Fruit fly (Drosophila melanogaster) whole organism, larva: Measurements from ENCODE around the gene CG9503.

Source experiments
- noc ChIP-seq: fragments of 200-800 bp; sonication (Bioruptor generic); optimal IDR thresholded peaks from 3 replicates; lab custom pipeline; 2019; ENCODE audit warnings: missing biosample characterization, mild to moderate bottlenecking, missing genetic modification characterization, moderate library complexity

The CG9503 gene

DNA sequence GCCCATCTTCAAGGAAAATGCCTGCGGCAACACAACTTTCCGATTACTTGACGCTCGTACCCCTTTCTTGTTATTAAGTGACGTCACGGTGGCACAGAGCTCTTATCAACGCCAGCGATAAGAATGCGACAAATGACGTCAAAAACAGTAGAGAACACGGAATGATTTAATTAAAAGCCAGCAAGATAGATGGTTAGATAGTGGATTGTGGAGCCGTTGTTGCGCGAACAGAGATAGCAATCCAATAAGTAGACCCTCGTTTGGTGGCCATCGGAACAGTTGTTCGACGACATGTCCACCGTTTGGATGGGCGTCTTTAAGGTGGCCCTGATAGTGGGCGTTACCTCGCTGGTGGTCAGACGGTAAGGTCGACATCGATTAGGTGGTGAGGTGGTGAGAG is 6.5 kb upstream of the CG9503 start:
- peak; percentile 9 for TF ChIP-seq noc (tag; lab: Kevin White, UChicago)

dm6 chrX:14928844-14929243 is 5.6 kb upstream of the CG9503 start, which contains the start of gene CG32591:
Gene CG32591 (minus strand): TSS chrX:14928944.
- TF ChIP-seq noc (tag; lab: Kevin White, UChicago), result no peak

DNA sequence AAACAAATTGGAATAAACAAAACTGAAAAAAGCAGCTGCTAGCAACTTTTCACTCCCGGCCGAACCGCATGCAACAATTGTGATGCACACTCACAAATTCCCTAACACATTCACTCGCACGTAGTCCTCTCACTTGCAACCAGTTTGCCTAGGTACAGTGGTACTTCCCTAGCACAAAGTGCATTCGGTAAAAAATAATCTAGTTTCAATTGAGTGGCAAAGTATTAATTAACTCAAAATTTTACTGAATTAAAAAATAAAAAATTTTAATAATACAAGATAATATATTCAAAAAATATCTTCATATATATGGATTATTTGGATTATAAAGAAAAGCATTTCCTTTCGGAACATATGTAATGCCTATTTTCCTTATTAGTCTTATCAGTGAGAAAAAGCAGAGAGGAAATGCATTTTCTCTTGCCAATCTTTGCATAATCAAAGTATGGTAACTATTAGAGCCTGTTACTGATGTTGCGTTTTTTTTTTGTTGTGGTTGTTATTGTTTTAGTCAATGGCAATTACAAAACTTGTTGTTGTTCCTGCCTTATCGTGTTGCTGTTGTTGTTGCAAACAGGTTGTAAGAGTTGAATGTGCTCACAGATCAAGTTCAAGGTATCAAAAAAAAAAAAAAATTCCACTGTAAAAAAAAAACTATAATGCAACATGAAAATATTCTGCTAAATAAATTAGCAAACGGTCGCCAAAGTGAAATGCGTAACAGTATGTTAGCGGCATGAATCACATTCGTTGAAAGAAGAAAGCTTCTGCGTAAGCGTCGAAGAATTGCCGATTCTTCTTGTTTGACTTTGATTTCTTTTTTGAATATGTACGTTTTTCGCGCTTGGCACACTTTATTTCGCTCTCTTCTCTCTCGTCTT is 657 bp downstream of the CG9503 start:
- no peak for TF ChIP-seq noc (tag; lab: Kevin White, UChicago)

DNA sequence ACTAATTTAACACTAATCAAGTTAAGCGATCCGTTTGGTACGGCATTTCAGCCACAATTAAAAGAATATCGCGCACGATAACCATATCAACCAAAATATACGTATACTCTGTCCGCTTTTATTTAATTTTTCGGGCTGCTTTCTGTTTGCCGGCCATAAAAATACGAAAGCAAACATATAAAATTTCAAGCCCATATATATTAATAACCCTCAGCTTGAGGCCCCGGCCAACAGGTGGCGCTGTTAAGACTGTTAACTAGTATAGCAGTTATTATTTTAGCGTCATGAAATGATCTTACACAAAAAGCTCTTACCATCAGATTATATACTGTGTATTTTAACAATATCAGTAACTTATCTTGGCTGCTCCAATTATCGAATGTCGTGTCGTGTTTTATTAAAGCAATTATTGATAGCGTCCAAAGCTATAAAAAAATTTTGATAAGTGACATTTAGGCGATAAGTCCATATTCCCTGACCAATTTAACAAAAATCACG is 4.5 kb downstream of the CG9503 start, which contains the start of gene Eo:
Gene Eo, minus strand, starts transcription at position 51 of the 498 bp plus-strand sequence.
- no peak for TF ChIP-seq noc (tag; lab: Kevin White, UChicago)

DNA sequence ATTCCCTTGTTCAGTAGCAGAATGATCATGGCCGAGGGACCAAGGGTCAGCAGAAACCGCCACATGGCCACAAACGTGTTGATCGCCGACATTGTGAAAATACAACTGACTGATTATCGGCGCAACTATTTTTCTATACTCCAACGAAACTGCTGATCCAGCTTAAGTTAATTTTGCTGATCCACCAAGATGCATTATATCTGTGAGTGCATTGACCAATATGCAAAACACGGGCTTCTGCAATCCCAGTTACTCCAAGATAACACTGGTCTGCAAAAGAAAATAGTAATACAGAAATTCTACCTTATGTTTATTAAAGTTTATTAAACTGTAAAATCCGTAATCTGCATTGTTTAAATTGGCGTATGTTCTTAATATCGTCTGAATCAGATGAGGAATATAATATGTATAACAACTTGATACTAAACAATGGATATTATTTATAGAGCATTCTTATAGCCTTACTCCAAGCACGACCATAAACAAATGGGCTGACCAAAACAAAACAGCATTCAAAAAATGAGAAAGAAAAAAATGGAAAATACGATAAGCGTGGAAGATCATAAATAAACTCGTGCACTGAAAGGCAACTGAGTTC is 9.5 kb downstream of the CG9503 start, which contains the start of gene CG12398:
Gene CG12398, minus strand, starts transcription at position 107 of the 598 bp plus-strand sequence.
- TF ChIP-seq noc (tag; lab: Kevin White, UChicago), result no peak

DNA sequence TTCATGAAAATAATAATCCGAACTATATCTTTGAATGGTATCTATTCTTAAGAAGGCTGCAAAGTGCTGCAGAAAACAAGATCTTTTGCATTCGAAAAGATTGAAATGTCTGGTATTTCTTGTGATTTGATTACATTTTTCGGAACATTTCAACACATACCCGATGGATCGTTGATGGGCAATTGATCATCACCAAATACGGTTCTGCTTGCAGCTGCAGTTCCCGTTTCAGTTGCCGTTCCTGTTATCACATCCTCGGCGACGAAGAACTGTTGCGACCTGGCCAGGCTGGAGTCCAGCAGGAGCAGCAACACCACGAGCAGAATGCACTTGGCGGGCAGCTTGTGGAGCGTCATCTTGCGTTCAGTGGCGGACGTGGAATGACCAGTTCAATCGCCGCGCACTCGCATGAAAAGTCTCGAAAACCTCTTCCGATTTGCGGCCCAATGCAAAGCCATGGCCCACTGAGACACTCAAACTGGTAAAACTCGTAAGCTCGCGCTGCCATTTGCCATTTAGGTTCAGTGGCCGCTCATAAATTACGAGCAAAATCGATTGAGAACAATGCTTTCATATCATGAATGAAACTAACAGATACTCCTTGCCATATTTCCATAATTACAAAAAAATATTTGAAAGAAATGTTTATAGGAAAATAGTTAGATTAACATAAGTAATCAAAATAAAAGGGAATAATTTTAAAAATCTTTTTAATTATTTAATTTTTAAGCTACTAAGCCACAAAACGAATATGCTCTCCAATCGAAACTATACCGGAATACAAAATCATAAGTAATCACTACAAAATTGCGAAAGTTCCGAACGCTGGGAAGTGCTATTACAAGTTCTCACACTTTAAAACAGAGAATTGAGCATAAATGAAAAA is 12.6 kb downstream of the CG9503 start, which contains the start of gene CG14406:
Gene CG14406, minus strand, starts transcription at position 382 of the 886 bp plus-strand sequence.
- no peak for TF ChIP-seq noc (tag; lab: Kevin White, UChicago)

DNA sequence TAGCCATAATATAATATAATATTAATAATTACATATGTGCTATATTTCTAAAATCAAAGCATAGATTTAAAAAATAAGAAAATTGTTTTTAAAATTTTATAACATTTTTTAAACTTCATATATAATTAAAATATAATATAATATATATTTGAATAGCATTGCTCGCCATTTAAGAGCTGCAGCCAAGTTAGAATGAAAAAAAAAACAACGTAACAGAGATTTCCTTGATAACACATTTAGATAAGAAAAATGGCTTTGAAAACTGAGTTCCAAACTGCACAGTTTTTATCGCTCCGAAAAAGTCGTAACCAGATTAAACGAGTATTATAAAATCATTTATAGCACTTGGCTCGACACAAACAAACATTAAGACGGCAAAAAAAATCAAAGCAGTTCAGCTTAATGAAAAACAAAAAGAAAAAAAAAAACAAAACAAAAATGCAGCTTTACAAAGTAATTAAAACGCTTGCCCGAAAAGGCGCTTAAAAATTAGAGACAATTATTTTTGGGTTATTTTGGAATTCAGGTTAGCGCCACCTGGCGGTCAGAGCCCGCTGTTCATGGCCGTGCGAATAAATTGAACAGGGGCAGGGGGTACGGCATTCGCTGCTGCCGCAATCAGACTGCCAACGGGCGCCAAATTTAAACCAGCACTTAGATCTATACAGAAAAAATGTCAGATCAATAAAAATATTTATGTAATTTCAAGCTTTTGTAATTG is 13.5 kb downstream of the CG9503 start, which contains the start of gene fiz:
Gene fiz, minus strand, starts transcription at position 51 of the 721 bp plus-strand sequence.
- TF ChIP-seq noc (tag; lab: Kevin White, UChicago), result no peak

dm6 chrX:14909051-14909450 is 14.2 kb downstream of the CG9503 start:
- TF ChIP-seq noc (tag; lab: Kevin White, UChicago), result no peak

DNA sequence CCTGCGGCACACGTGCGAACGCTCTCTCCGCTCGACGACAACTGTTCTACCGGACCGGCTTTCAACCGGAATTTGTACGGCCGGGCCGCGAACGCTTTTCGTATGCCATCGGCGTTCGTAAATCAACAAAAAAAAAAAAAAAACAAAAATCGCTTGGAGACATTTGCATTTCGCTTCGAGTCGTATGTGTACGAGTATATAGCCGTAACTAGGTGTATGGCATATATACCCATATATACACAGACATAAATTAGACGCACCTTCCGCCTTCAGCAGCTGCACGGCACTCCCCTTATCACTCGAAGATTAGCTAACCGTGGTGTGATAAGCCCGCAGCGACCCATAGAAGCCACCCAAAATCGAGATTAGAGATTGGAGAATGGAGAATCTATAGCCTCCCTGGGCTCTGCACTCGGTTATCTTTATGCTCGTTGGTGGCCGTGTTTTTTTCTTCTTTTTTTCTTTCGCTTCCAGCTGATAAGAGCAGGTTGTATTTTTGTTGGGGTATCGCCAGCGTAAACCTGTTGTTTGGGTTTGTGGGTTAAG is 17.7 kb downstream of the CG9503 start, which contains the start of gene CG9512:
Gene CG9512, minus strand, starts transcription at position 51 of the 546 bp plus-strand sequence.
- peak; percentile 33 for TF ChIP-seq noc (tag; lab: Kevin White, UChicago)

dm6 chrX:14897592-14897991 is 25.7 kb downstream of the CG9503 start:
- TF ChIP-seq noc (tag; lab: Kevin White, UChicago), result no peak

DNA sequence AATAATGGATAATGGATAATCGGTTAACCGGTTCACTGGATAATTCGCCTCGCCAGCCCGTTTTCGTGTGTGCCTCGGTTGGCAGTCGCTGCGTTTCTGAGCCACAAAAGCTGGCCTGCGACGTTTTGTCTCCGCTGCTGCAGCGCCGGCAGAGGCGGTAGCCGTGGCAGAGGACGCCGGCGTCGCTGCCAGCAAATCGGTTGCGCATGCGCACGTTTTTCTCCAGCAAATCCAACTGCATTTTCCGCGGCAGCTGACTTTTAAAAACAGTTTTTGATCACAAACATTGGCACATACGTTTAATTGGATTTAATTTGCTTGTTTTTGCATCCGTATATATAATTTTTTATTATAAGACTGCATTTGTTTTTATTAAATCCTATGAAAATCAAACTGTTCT is 26.5 kb downstream of the CG9503 start, which contains the start of gene CG9514:
Gene CG9514, minus strand, starts transcription at position 101 of the 400 bp plus-strand sequence.
- TF ChIP-seq noc (tag; lab: Kevin White, UChicago), result no peak

DNA sequence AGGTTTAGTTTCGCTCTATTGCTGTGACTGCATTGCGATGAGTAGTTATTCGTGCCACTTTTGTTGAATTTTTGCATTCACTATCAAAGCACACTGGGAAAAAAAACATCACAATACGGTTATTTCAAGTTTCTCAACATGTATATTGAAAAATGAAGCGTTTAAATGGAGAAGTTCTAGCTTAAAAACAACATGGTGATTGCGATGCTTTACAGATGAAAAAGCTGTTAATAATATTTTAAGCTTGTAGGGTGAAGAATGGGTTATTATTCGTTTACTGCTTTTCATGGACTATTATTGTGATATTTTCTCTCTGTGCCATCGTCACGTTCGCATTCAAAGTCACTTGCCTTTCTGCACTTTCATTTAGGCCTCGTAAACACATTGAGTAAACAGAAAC is 27.0 kb downstream of the CG9503 start:
- no peak for TF ChIP-seq noc (tag; lab: Kevin White, UChicago)

DNA sequence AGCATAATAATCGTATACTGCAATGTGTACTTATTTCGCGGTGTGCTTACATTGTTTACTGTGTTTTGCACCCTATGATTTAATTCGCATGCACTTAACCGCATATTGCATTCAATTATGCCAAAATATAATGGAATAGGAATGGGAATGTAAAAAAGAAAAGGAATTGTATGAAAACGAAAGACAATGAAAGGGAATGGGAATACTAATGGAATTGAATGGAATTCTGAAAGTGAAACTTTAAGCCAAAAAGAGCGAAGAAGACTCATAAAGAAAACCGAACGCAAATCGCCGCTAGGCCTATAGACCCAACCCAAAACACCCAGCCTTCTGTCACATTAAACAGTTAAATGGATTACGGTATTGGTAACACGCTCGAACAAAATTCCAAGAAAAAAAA is 29.4 kb downstream of the CG9503 start:
- no peak for TF ChIP-seq noc (tag; lab: Kevin White, UChicago)

dm6 chrX:14892303-14892702 is 31.0 kb downstream of the CG9503 start:
- no peak for TF ChIP-seq noc (tag; lab: Kevin White, UChicago)
